Worm (Caenorhabditis elegans) whole organism, early embryonic: ENCODE results near the gene F58F9.4.

Experiments
- aly-1 ChIP-seq: sonication (generic microtip); optimal IDR thresholded peaks from 2 replicates; lab custom pipeline; 2016; ENCODE audit warnings: missing genetic modification characterization, missing compliant biosample characterization
- ama-1 ChIP-seq: fragments of 150-350 bp; optimal IDR thresholded peaks from 2 replicates; lab custom pipeline; 2014
- ceh-13 ChIP-seq: fragments of 200-800 bp; sonication (Bioruptor generic); optimal IDR thresholded peaks from 2 replicates; lab custom pipeline; 2018; ENCODE audit warnings: mild to moderate bottlenecking, missing genetic modification characterization, missing compliant biosample characterization
- ceh-36 ChIP-seq: sonication (generic microtip); optimal IDR thresholded peaks from 2 replicates; lab custom pipeline; 2016; ENCODE audit warnings: missing genetic modification characterization, inconsistent platforms, missing compliant biosample characterization
- ets-7 ChIP-seq: sonication (generic microtip); optimal IDR thresholded peaks from 2 replicates; lab custom pipeline; 2016; ENCODE audit warnings: missing genotype, missing genetic modification characterization, missing compliant biosample characterization
- flt-1 ChIP-seq: fragments of 200-800 bp; sonication (Bioruptor generic); IDR thresholded peaks from 2 replicates; pipeline ENCODE4 v1.3.6; 2022; ENCODE audit warnings: missing genetic modification characterization, missing compliant biosample characterization
- tbx-11 ChIP-seq: fragments of 200-800 bp; sonication (Bioruptor generic); IDR thresholded peaks from 2 replicates; pipeline ENCODE4 v1.3.6; 2022; ENCODE audit warnings: missing genetic modification characterization, missing compliant biosample characterization
- tra-4 ChIP-seq: sonication (generic microtip); optimal IDR thresholded peaks from 2 replicates; lab custom pipeline; 2017; ENCODE audit warnings: missing genetic modification characterization, missing compliant biosample characterization

- no peak for TF ChIP-seq ama-1 (lab: Kevin White, UChicago)
- no peak for TF ChIP-seq tra-4 (tag; lab: Kevin White, UChicago)
- TF ChIP-seq ceh-13 (GFP tag; lab: Kevin White, UChicago): no peak
- no peak for TF ChIP-seq aly-1 (tag; lab: Kevin White, UChicago)
- TF ChIP-seq flt-1 (GFP tag; lab: Robert Waterston, UW): peak; percentile 10; the same call in 1 of the 2 replicates
- no peak for TF ChIP-seq ceh-36 (tag; lab: Kevin White, UChicago)
- TF ChIP-seq tbx-11 (GFP tag; lab: Robert Waterston, UW): no peak
- no peak for TF ChIP-seq ets-7 (tag; lab: Kevin White, UChicago)
Measured at ce11 chrIV:6206294-6206776, 24.5 kb upstream of the F58F9.4 start, which contains the start of gene C49A9.10.
